Fruit fly (Drosophila melanogaster): ENCODE results near the gene BicD.

BicD gene

dm6 chr2L:17450505-17451415 lies 22.3 kb downstream of the BicD start (continued):
- no peak for TF ChIP-seq CG6791 (GFP tag; IDR thresholded peaks at IDR 0.05; ENCODE audit: partially characterized antibody)
- no peak for TF ChIP-seq CG6254 (GFP tag; optimal IDR thresholded peaks at IDR 0.05)
- TF ChIP-seq Hmr (GFP tag; optimal IDR thresholded peaks at IDR 0.05), result peak; percentile 74
- TF ChIP-seq sens (GFP tag), result peak; percentile 90
- TF ChIP-seq Opbp (GFP tag; IDR thresholded peaks at IDR 0.05; ENCODE audit: partially characterized antibody), result no peak
- peak; percentile 97 for TF ChIP-seq kay (GFP tag; optimal IDR thresholded peaks at IDR 0.05)
- TF ChIP-seq pho (GFP tag; optimal IDR thresholded peaks at IDR 0.05), result peak; percentile 18
- TF ChIP-seq Side (GFP tag; optimal IDR thresholded peaks at IDR 0.05), result peak; percentile 24
- TF ChIP-seq CG5953 (GFP tag; IDR thresholded peaks at IDR 0.05), result 0 out of 2 replicates have a peak, but pooled peaks have one; percentile 46
- TF ChIP-seq MBD-R2 (GFP tag; IDR thresholded peaks at IDR 0.05), result no peak; the same call in 1 of the 2 replicates
- TF ChIP-seq CG9727 (GFP tag; optimal IDR thresholded peaks at IDR 0.05), result peak; percentile 56
- TF ChIP-seq yki (optimal IDR thresholded peaks at IDR 0.05), result no peak
- no peak for TF ChIP-seq CkIIα-i1 (GFP tag; IDR thresholded peaks at IDR 0.05)
- TF ChIP-seq bsh (GFP tag; optimal IDR thresholded peaks at IDR 0.05), result peak in 1 of 2 experiments; percentile 48
- TF ChIP-seq CG2116 (GFP tag; optimal IDR thresholded peaks at IDR 0.05), result no peak
- peak; percentile 66 for TF ChIP-seq Fer3 (tag; optimal IDR thresholded peaks at IDR 0.05)
- TF ChIP-seq pnt (GFP tag; optimal IDR thresholded peaks at IDR 0.05), result peak; percentile 4
- TF ChIP-seq CG4424 (GFP tag; optimal IDR thresholded peaks at IDR 0.05), result peak; percentile 51
- no peak for TF ChIP-seq CG3726 (GFP tag; IDR thresholded peaks at IDR 0.05)
- peak; percentile 77 for TF ChIP-seq CG7556 (GFP tag; optimal IDR thresholded peaks at IDR 0.05)
- peak; percentile 63 for TF ChIP-seq CG1233 (GFP tag; optimal IDR thresholded peaks at IDR 0.05)
- TF ChIP-seq Bteb2 (GFP tag; optimal IDR thresholded peaks at IDR 0.05), result peak; percentile 56
- TF ChIP-seq inv (GFP tag; IDR thresholded peaks at IDR 0.05; ENCODE audit: partially characterized antibody), result no peak
- TF ChIP-seq CG12744 (GFP tag; optimal IDR thresholded peaks at IDR 0.05), result no peak
- TF ChIP-seq Poxn (GFP tag; IDR thresholded peaks at IDR 0.05), result no peak
- TF ChIP-seq Gsc (GFP tag; IDR thresholded peaks at IDR 0.05), result no peak
- peak; percentile 69; the same call in 2 of the 3 replicates for TF ChIP-seq dysf (GFP tag; IDR thresholded peaks at IDR 0.05)
- TF ChIP-seq kni (GFP tag; optimal IDR thresholded peaks at IDR 0.05), result no peak
- no peak for TF ChIP-seq CG16815 (GFP tag; optimal IDR thresholded peaks at IDR 0.05)
- no peak for TF ChIP-seq NC2β (GFP tag; optimal IDR thresholded peaks at IDR 0.05)
- TF ChIP-seq stwl (tag; optimal IDR thresholded peaks at IDR 0.05), result no peak
- TF ChIP-seq CG33557 (GFP tag; optimal IDR thresholded peaks at IDR 0.05), result no peak
- no peak for TF ChIP-seq Rx (GFP tag; IDR thresholded peaks at IDR 0.05)
- TF ChIP-seq D19B (GFP tag; optimal IDR thresholded peaks at IDR 0.05), result peak; percentile 58
- TF ChIP-seq Ada2b (GFP tag; IDR thresholded peaks at IDR 0.05), result peak; percentile 49
- peak; percentile 73 for TF ChIP-seq dmrt99B (tag; optimal IDR thresholded peaks at IDR 0.05)
- TF ChIP-seq ftz-f1 (GFP tag; optimal IDR thresholded peaks at IDR 0.05), result no peak
- TF ChIP-seq Dref (GFP tag; IDR thresholded peaks at IDR 0.05), result no peak
- no peak for TF ChIP-seq so (GFP tag; IDR thresholded peaks at IDR 0.05)
- TF ChIP-seq lab (GFP tag; optimal IDR thresholded peaks at IDR 0.05), result peak; percentile 70
- TF ChIP-seq jing (GFP tag; optimal IDR thresholded peaks at IDR 0.05), result no peak
- no peak for TF ChIP-seq jigr1 (GFP tag; IDR thresholded peaks at IDR 0.05)
- peak; percentile 77 for TF ChIP-seq Sox100B (GFP tag; optimal IDR thresholded peaks at IDR 0.05)
- TF ChIP-seq ems (GFP tag; optimal IDR thresholded peaks at IDR 0.05), result no peak
- peak; percentile 33 for TF ChIP-seq mam (GFP tag; optimal IDR thresholded peaks at IDR 0.05)
- no peak for TF ChIP-seq Optix (GFP tag; IDR thresholded peaks at IDR 0.05)
- TF ChIP-seq ash1 (GFP tag; optimal IDR thresholded peaks at IDR 0.05), result no peak
- TF ChIP-seq Dek (tag; optimal IDR thresholded peaks at IDR 0.05), result peak; percentile 69
- no peak for TF ChIP-seq CG2889 (GFP tag; IDR thresholded peaks at IDR 0.05)

All from whole organism, embryonic.